Worm (Caenorhabditis elegans): ENCODE measurements around the gene mdt-22.

Gene mdt-22

DNA sequence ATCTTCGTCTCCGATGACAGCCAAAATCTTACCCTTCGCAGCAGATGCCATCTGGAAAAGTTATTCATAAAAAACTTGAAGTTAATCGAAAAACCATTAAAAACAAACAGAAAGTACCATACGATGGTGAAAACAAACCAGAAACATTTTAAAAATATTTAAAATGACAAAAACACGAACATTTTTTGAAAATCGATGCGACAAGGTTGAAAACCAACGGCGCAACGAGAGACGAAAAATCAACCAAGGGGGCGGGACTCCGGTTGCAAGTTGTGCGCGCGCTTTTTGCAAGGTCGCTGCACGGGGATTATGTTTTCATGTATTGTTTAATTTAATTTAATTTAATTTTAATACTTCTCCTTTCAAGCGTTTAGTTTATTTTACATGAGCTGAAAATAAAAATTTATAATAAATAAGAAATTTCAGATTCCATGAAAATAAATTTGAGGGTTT lies 2.7 kb downstream of the mdt-22 start, which contains the start of gene vha-9 (continued):
- TF ChIP-seq unc-86 (tag; optimal IDR thresholded peaks at IDR 0.05) (peak; percentile 2), dve-1 (tag; optimal IDR thresholded peaks at IDR 0.05) (no peak), lin-11 (tag; optimal IDR thresholded peaks at IDR 0.05) (peak; percentile 22), ceh-48 (tag; optimal IDR thresholded peaks at IDR 0.05) (peak; percentile 31), elt-4 (tag; optimal IDR thresholded peaks at IDR 0.05) (no peak), tbx-2 (tag; optimal IDR thresholded peaks at IDR 0.05) (no peak), hlh-6 (tag; optimal IDR thresholded peaks at IDR 0.05) (no peak), syd-9 (tag; optimal IDR thresholded peaks at IDR 0.05) (no peak), mec-3 (tag; optimal IDR thresholded peaks at IDR 0.05; ENCODE audit: borderline replicate concordance) (no peak), K09A11.1 (tag; optimal IDR thresholded peaks at IDR 0.05; ENCODE audit: insufficient read depth) (no peak), pax-1 (tag; optimal IDR thresholded peaks at IDR 0.05) (peak; percentile 12), ztf-16 (tag; optimal IDR thresholded peaks at IDR 0.05) (peak; percentile 7), pha-2 (tag; optimal IDR thresholded peaks at IDR 0.05) (no peak), ceh-31 (tag; optimal IDR thresholded peaks at IDR 0.05) (peak; percentile 51), eyg-1 (tag; optimal IDR thresholded peaks at IDR 0.05) (no peak), zip-5 (tag; optimal IDR thresholded peaks at IDR 0.05) (no peak), ceh-2 (tag; optimal IDR thresholded peaks at IDR 0.05) (peak; percentile 17), sdc-2 (tag; optimal IDR thresholded peaks at IDR 0.05) (no peak), pat-9 (tag; optimal IDR thresholded peaks at IDR 0.05) (no peak), ceh-45 (GFP tag; IDR thresholded peaks at IDR 0.05) (no peak), pag-3 (tag; optimal IDR thresholded peaks at IDR 0.05; ENCODE audit: borderline replicate concordance) (no peak), nfya-1 (tag; optimal IDR thresholded peaks at IDR 0.05) (peak; percentile 51), C08G9.2 (tag; optimal IDR thresholded peaks at IDR 0.05) (no peak), ceh-24 (tag; optimal IDR thresholded peaks at IDR 0.05) (no peak)

ce11 chrII:10304736-10305135 lies 3.7 kb downstream of the mdt-22 start:
- TF ChIP-seq gmeb-2 (tag; optimal IDR thresholded peaks at IDR 0.05) (peak; percentile 5), ceh-45 (GFP tag; IDR thresholded peaks at IDR 0.05) (0 out of 2 replicates have a peak, but pooled peaks have one; percentile 8)

DNA sequence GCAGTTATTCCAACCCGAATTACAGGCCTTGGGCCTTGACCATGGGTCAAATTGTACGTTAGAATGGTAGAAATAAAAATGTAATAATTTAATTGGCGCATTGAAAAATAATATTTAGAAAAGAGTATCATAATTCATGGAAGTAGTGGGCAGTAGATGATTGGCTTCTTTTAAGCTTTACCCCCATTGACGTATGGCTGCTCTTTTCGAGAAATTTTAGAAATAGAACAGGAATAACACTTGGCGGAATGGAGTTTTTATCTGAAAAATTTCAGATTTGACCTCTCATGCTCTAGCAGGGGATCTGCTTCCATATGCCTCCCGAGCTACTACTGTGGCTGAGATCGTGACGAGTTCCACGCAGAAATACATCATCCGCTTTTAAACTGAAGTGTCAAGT lies 7.7 kb downstream of the mdt-22 start, which contains the start of gene gcy-4:
TSS of gene gcy-4 (minus strand) at position 101 of the 400 bp plus-strand sequence.
- no peak for TF ChIP-seq pax-1 (tag; optimal IDR thresholded peaks at IDR 0.05)
- TF ChIP-seq K09A11.1 (tag; optimal IDR thresholded peaks at IDR 0.05; ENCODE audit: insufficient read depth): no peak
- TF ChIP-seq unc-55 (GFP tag; optimal IDR thresholded peaks at IDR 0.05): no peak

DNA sequence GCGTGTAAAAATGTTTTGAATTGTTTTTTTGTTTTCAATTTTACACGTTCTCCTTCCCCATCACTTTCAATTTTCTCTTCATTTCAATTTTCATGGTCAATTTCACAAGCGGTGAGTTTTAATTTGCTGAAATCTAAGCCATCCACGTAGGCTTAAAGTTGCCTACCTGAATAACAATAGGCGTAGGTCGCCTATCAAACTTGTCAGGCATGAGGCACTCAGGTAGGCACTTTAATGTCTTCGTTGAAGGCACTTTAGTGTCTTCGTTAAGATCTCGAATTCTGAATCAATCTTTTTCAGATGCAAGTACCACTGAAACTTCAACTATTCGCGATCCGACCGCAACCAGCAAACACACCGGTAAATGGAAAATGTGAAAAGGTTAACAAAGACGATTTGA lies 8.3 kb downstream of the mdt-22 start, which contains the start of gene ZK970.8:
TSS of gene ZK970.8 (plus strand) at position 301 of the 400 bp plus-strand sequence.
- TF ChIP-seq che-1 (tag; optimal IDR thresholded peaks at IDR 0.05): no peak
- TF ChIP-seq sox-4 (tag; optimal IDR thresholded peaks at IDR 0.05): no peak
- no peak for TF ChIP-seq C08G9.2 (tag; optimal IDR thresholded peaks at IDR 0.05)
- TF ChIP-seq hlh-15 (tag; optimal IDR thresholded peaks at IDR 0.05): no peak
- TF ChIP-seq C38D4.7 (GFP tag; optimal IDR thresholded peaks at IDR 0.05): no peak
- TF ChIP-seq mec-3 (tag; optimal IDR thresholded peaks at IDR 0.05; ENCODE audit: borderline replicate concordance): no peak
- no peak for TF ChIP-seq nhr-232 (tag; optimal IDR thresholded peaks at IDR 0.05)
- no peak for TF ChIP-seq unc-3 (GFP tag; conservative IDR thresholded peaks at IDR 0.05)
- TF ChIP-seq unc-3 (tag; optimal IDR thresholded peaks at IDR 0.05): no peak
- TF ChIP-seq tbx-7 (tag; optimal IDR thresholded peaks at IDR 0.05): no peak
- no peak for TF ChIP-seq zip-5 (tag; optimal IDR thresholded peaks at IDR 0.05)
- TF ChIP-seq hlh-13 (GFP tag; optimal IDR thresholded peaks at IDR 0.05): no peak
- no peak for TF ChIP-seq ceh-6 (GFP tag; optimal IDR thresholded peaks at IDR 0.05)
- no peak for TF ChIP-seq unc-86 (tag; optimal IDR thresholded peaks at IDR 0.05)
- no peak for TF ChIP-seq ceh-18 (tag; optimal IDR thresholded peaks at IDR 0.05)
- no peak for TF ChIP-seq elt-2 (tag; optimal IDR thresholded peaks at IDR 0.05)
- no peak for TF ChIP-seq ttx-3 (tag; optimal IDR thresholded peaks at IDR 0.05)
- TF ChIP-seq sdc-2 (tag; optimal IDR thresholded peaks at IDR 0.05): no peak
- no peak for TF ChIP-seq pqm-1 (tag; optimal IDR thresholded peaks at IDR 0.05)

Data from whole organism, late embryonic.